Worm (Caenorhabditis elegans) whole organism, young adult: ENCODE results near the gene C02F5.13.

ENCODE experiments used
- F33H1.4 ChIP-seq: fragments of 200-800 bp; sonication (Bioruptor generic); IDR thresholded peaks from 2 replicates; pipeline ENCODE4 v1.3.6; 2022; ENCODE audit warnings: missing genetic modification reagents, missing genetic modification characterization, missing compliant biosample characterization
- T07F8.4 ChIP-seq: sonication (generic microtip); optimal IDR thresholded peaks from 2 replicates; lab custom pipeline; 2016; ENCODE audit warnings: mild to moderate bottlenecking, missing genetic modification characterization, moderate library complexity, missing compliant biosample characterization
- aptf-2 ChIP-seq: fragments of 200-800 bp; sonication (Bioruptor generic); conservative IDR thresholded peaks from 2 replicates; pipeline ENCODE4 v1.3.6; 2022; ENCODE audit warnings: missing genetic modification reagents, missing genetic modification characterization, missing compliant biosample characterization
- egrh-3 ChIP-seq: fragments of 200-800 bp; sonication (Bioruptor generic); IDR thresholded peaks from 2 replicates; pipeline ENCODE4 v1.3.6; 2022; ENCODE audit warnings: missing genetic modification reagents, missing genetic modification characterization, missing compliant biosample characterization
- ekl-4 ChIP-seq: fragments of 200-800 bp; sonication (Bioruptor generic); IDR thresholded peaks from 2 replicates; pipeline ENCODE4 v1.3.6; 2022; ENCODE audit warnings: missing genetic modification reagents, missing genetic modification characterization, missing compliant biosample characterization
- let-526 ChIP-seq: fragments of 200-800 bp; sonication (Bioruptor generic); IDR thresholded peaks from 2 replicates; pipeline ENCODE4 v1.3.6; 2022; ENCODE audit warnings: missing genetic modification reagents, missing genetic modification characterization, missing compliant biosample characterization
- lin-35 ChIP-seq, 3 experiments: fragments of 150-350 bp in 2 of 3; sonication (generic microtip) in 1 of 3; optimal IDR thresholded peaks; 2 replicates each; lab custom pipeline; 2014 to 2018; ENCODE audit warnings: missing biosample characterization in 3 of 3, missing genetic modification characterization in 3 of 3, missing genetic modification reagents in 3 of 3
- lin-54 ChIP-seq: fragments of 200-800 bp; sonication (Bioruptor generic); optimal IDR thresholded peaks from 2 replicates; lab custom pipeline; 2018; ENCODE audit warnings: mild to moderate bottlenecking, missing genetic modification characterization, missing compliant biosample characterization
- mxl-1 ChIP-seq: sonication (generic microtip); optimal IDR thresholded peaks from 2 replicates; lab custom pipeline; 2016; ENCODE audit warnings: missing genetic modification characterization, missing compliant biosample characterization
- snpc-4 ChIP-seq, 5 experiments: fragments of 150-350 bp in 1 of 5; sonication (generic microtip) in 4 of 5; optimal IDR thresholded peaks; 2 replicates each; lab custom pipeline; 2014 to 2018; ENCODE audit warnings: missing genetic modification characterization in 5 of 5, missing biosample characterization in 3 of 5, antibody characterized with exemption in 2 of 5, mild to moderate bottlenecking in 2 of 5, missing compliant biosample characterization in 2 of 5, missing genotype in 2 of 5, moderate library complexity in 2 of 5, missing genetic modification reagents in 1 of 5
- zfh-2 ChIP-seq: fragments of 200-800 bp; sonication (Bioruptor generic); conservative IDR thresholded peaks from 2 replicates; pipeline ENCODE4 v1.3.6; 2022; ENCODE audit warnings: missing genetic modification reagents, missing genetic modification characterization, missing compliant biosample characterization
- ztf-18 ChIP-seq: sonication (generic microtip); optimal IDR thresholded peaks from 2 replicates; lab custom pipeline; 2016; ENCODE audit warnings: missing genotype, mild to moderate bottlenecking, missing genetic modification characterization, missing compliant biosample characterization

DNA sequence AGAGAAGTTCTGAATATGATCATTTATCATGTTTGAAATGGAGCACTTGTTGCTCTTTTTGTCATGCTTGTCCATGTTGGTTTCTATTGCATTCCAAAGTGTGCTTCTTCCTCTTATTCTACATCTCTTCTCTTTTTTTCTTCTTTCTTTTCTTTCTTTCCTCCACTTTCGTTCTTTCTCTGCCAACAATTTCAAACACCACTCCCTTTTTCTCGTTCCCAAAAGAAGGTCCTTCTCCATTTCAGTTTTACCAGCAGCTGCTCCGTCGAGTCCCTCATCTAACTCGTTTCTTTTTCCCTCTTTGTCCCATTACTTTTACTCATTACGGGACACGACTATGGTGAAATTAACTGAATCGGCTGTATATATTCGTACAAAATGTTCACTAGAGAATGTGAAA is 7.8 kb downstream of the C02F5.13 start, which contains the start of gene F09G8.5:
- TF ChIP-seq let-526 = no peak
- no peak for TF ChIP-seq T07F8.4 (tag; lab: Kevin White, UChicago)
- TF ChIP-seq F33H1.4 (GFP tag; lab: Robert Waterston, UW) = no peak
- TF ChIP-seq lin-54 (GFP tag; lab: Kevin White, UChicago) = no peak
- TF ChIP-seq egrh-3 (GFP tag; lab: Robert Waterston, UW) = no peak
- no peak for TF ChIP-seq lin-35 (GFP tag; optimal IDR thresholded peaks at IDR 0.05; lab: Kevin White, UChicago)
- no peak for TF ChIP-seq snpc-4 (GFP tag; optimal IDR thresholded peaks at IDR 0.05; lab: Kevin White, UChicago)
- no peak for TF ChIP-seq snpc-4 (tag; optimal IDR thresholded peaks at IDR 0.05; lab: Kevin White, UChicago)
- TF ChIP-seq zfh-2 (GFP tag; lab: Robert Waterston, UW) = no peak
- TF ChIP-seq aptf-2 (GFP tag; lab: Robert Waterston, UW) = no peak
- no peak for TF ChIP-seq ekl-4
- TF ChIP-seq ztf-18 (tag; lab: Kevin White, UChicago) = no peak
- no peak for TF ChIP-seq mxl-1 (tag; lab: Kevin White, UChicago)
